Fruit fly (Drosophila melanogaster) whole organism, wandering third instar larva: Measurements from ENCODE around the gene CG6398.

Source experiments
- Abd-B ChIP-seq: fragments of >200 bp; optimal IDR thresholded peaks from 2 replicates; lab custom pipeline; 2017; ENCODE audit warnings: missing biosample characterization, missing genetic modification characterization
- CG32264 ChIP-seq: fragments of 200-800 bp; sonication (Bioruptor generic); optimal IDR thresholded peaks from 2 replicates; lab custom pipeline; 2016; ENCODE audit warnings: missing biosample characterization, missing genetic modification characterization
- CG9705 ChIP-seq: fragments of 200-800 bp; sonication (Bioruptor generic); optimal IDR thresholded peaks from 2 replicates; lab custom pipeline; 2018; ENCODE audit warnings: missing biosample characterization, mild to moderate bottlenecking, missing genetic modification characterization
- CrebA ChIP-seq: fragments of 200-800 bp; sonication (Bioruptor generic); optimal IDR thresholded peaks from 2 replicates; lab custom pipeline; 2016; ENCODE audit warnings: missing biosample characterization, mild to moderate bottlenecking, missing genetic modification characterization, borderline replicate concordance
- Dfd ChIP-seq: fragments of >200 bp; optimal IDR thresholded peaks from 2 replicates; lab custom pipeline; 2017; ENCODE audit warnings: missing biosample characterization, missing genetic modification characterization
- Dif ChIP-seq: fragments of 200-275, 200-300 bp; sonication (Bioruptor generic); optimal IDR thresholded peaks from 2 replicates; lab custom pipeline; 2018; ENCODE audit warnings: missing biosample characterization, missing genetic modification characterization; ENCODE audit not compliant: partially characterized antibody
- GATAd ChIP-seq: sonication (Bioruptor generic); optimal IDR thresholded peaks from 2 replicates; lab custom pipeline; 2016; ENCODE audit warnings: missing biosample characterization, missing genetic modification characterization
- HLH106 ChIP-seq: fragments of 200-800 bp; optimal IDR thresholded peaks from 3 replicates; lab custom pipeline; 2019; ENCODE audit warnings: missing biosample characterization, mild to moderate bottlenecking, missing genetic modification characterization, moderate library complexity
- Hnf4 ChIP-seq: fragments of 200-800 bp; sonication (Bioruptor generic); optimal IDR thresholded peaks from 2 replicates; lab custom pipeline; 2016; ENCODE audit warnings: missing biosample characterization, mild to moderate bottlenecking, missing genetic modification characterization
- Hr78 ChIP-seq: fragments of >200 bp; optimal IDR thresholded peaks from 2 replicates; lab custom pipeline; 2017; ENCODE audit warnings: missing biosample characterization, missing genetic modification characterization
- Hr83 ChIP-seq: fragments of 200-300 bp; sonication (Bioruptor generic); optimal IDR thresholded peaks from 2 replicates; lab custom pipeline; 2016; ENCODE audit warnings: missing biosample characterization, mild to moderate bottlenecking, missing genetic modification characterization, moderate library complexity; ENCODE audit not compliant: poor library complexity, severe bottlenecking
- Jra ChIP-seq: sonication (Bioruptor generic); optimal IDR thresholded peaks from 2 replicates; lab custom pipeline; 2016; ENCODE audit warnings: missing biosample characterization, missing genetic modification characterization
- Mio ChIP-seq: sonication (Bioruptor generic); optimal IDR thresholded peaks from 2 replicates; lab custom pipeline; 2016; ENCODE audit warnings: missing biosample characterization, missing genetic modification characterization
- Myc ChIP-seq: fragments of >200 bp; optimal IDR thresholded peaks from 2 replicates; lab custom pipeline; 2017
- N ChIP-seq: fragments of >200 bp; optimal IDR thresholded peaks from 2 replicates; lab custom pipeline; 2018; ENCODE audit warnings: missing biosample characterization, missing external identifiers, missing genetic modification characterization
- OdsH ChIP-seq: fragments of 200-800 bp; sonication (Bioruptor generic); optimal IDR thresholded peaks from 2 replicates; lab custom pipeline; 2016; ENCODE audit warnings: missing biosample characterization, mild to moderate bottlenecking, missing genetic modification characterization
- Rel ChIP-seq, 2 experiments: fragments of 200-800 bp; sonication (Bioruptor generic) in 1 of 2; optimal IDR thresholded peaks; 2 replicates in 1 of 2; 3 replicates in 1 of 2; lab custom pipeline; 2016 to 2019; ENCODE audit warnings: mild to moderate bottlenecking in 2 of 2, missing biosample characterization in 2 of 2, missing genetic modification characterization in 2 of 2, moderate library complexity in 1 of 2
- Sp1 ChIP-seq: fragments of 200-800 bp; sonication (Bioruptor generic); optimal IDR thresholded peaks from 3 replicates; lab custom pipeline; 2019; ENCODE audit warnings: missing biosample characterization, mild to moderate bottlenecking, missing genetic modification characterization, moderate library complexity
- Vsx2 ChIP-seq: fragments of 200-300, 225-300 bp; sonication (Bioruptor generic); optimal IDR thresholded peaks from 2 replicates; lab custom pipeline; 2018; ENCODE audit warnings: missing biosample characterization, missing genetic modification characterization; ENCODE audit not compliant: partially characterized antibody
- br ChIP-seq: fragments of 200-800 bp; sonication (Bioruptor generic); optimal IDR thresholded peaks from 2 replicates; lab custom pipeline; 2016; ENCODE audit warnings: missing biosample characterization, missing genetic modification characterization
- brk ChIP-seq: fragments of 200-800 bp; sonication (Bioruptor generic); optimal IDR thresholded peaks from 2 replicates; lab custom pipeline; 2016; ENCODE audit warnings: missing biosample characterization, mild to moderate bottlenecking, missing genetic modification characterization
- dl ChIP-seq, 2 experiments: fragments of 175-275, 200-275 bp in 1 of 2; fragments of 200-275 bp in 1 of 2; sonication (Bioruptor generic); optimal IDR thresholded peaks; lab custom pipeline; 2018; ENCODE audit warnings: mild to moderate bottlenecking in 2 of 2, missing biosample characterization in 2 of 2, missing genetic modification characterization in 2 of 2, moderate library complexity in 2 of 2; ENCODE audit not compliant: partially characterized antibody in 2 of 2, insufficient read depth in 1 of 2
- dmrt93B ChIP-seq: fragments of 200-800 bp; sonication (Bioruptor generic); optimal IDR thresholded peaks from 2 replicates; lab custom pipeline; 2018; ENCODE audit warnings: missing biosample characterization, mild to moderate bottlenecking, missing genetic modification characterization
- dsf ChIP-seq: sonication (Bioruptor generic); optimal IDR thresholded peaks from 2 replicates; lab custom pipeline; 2016; ENCODE audit warnings: missing biosample characterization, missing genetic modification characterization, borderline replicate concordance
- ey ChIP-seq: fragments of 200-800 bp; sonication (Bioruptor generic); optimal IDR thresholded peaks from 2 replicates; lab custom pipeline; 2016; ENCODE audit warnings: missing biosample characterization, missing genetic modification characterization
- foxo ChIP-seq, 2 experiments: fragments of 200-800 bp; sonication (Bioruptor generic); optimal IDR thresholded peaks; 2 replicates in 1 of 2; 3 replicates in 1 of 2; lab custom pipeline; 2016 to 2017; ENCODE audit warnings: missing biosample characterization in 2 of 2, missing genetic modification characterization in 2 of 2
- fru ChIP-seq: fragments of 200-800 bp; sonication (Bioruptor generic); optimal IDR thresholded peaks from 3 replicates; lab custom pipeline; 2016; ENCODE audit warnings: missing biosample characterization, mild to moderate bottlenecking, missing genetic modification characterization
- h ChIP-seq: fragments of 200-800 bp; sonication (Bioruptor generic); optimal IDR thresholded peaks from 3 replicates; lab custom pipeline; 2016; ENCODE audit warnings: missing biosample characterization, mild to moderate bottlenecking, missing genetic modification characterization
- jim ChIP-seq: fragments of 175-275, 200-325 bp; sonication (Bioruptor generic); optimal IDR thresholded peaks from 2 replicates; lab custom pipeline; 2016; ENCODE audit warnings: missing biosample characterization, mild to moderate bottlenecking, missing genetic modification characterization
- lola ChIP-seq: fragments of >200 bp; optimal IDR thresholded peaks from 2 replicates; lab custom pipeline; 2017; ENCODE audit warnings: missing biosample characterization, missing genetic modification characterization
- pan ChIP-seq: fragments of >200 bp; optimal IDR thresholded peaks from 2 replicates; lab custom pipeline; 2017
- psq ChIP-seq: fragments of 200-800 bp; sonication (Bioruptor generic); optimal IDR thresholded peaks from 3 replicates; lab custom pipeline; 2017; ENCODE audit warnings: missing biosample characterization, mild to moderate bottlenecking, missing genetic modification characterization, moderate library complexity
- rgr ChIP-seq: fragments of 200-800 bp; sonication (Bioruptor generic); optimal IDR thresholded peaks from 3 replicates; lab custom pipeline; 2016; ENCODE audit warnings: missing biosample characterization, mild to moderate bottlenecking, missing genetic modification characterization
- sage ChIP-seq: fragments of 200-800 bp; sonication (Bioruptor generic); optimal IDR thresholded peaks from 2 replicates; lab custom pipeline; 2016; ENCODE audit warnings: missing biosample characterization, mild to moderate bottlenecking, missing genetic modification characterization
- sv ChIP-seq: fragments of 200-800 bp; sonication (Bioruptor generic); optimal IDR thresholded peaks from 3 replicates; lab custom pipeline; 2016; ENCODE audit warnings: missing biosample characterization, missing genetic modification characterization
- tai ChIP-seq: sonication (Bioruptor generic); optimal IDR thresholded peaks from 2 replicates; lab custom pipeline; 2016; ENCODE audit warnings: missing biosample characterization, missing genetic modification characterization
- usp ChIP-seq: fragments of >200 bp; optimal IDR thresholded peaks from 2 replicates; lab custom pipeline; 2017; ENCODE audit warnings: missing biosample characterization, missing genetic modification characterization
- woc ChIP-seq: sonication (Bioruptor generic); optimal IDR thresholded peaks from 2 replicates; lab custom pipeline; 2016; ENCODE audit warnings: missing biosample characterization, mild to moderate bottlenecking, missing genetic modification characterization

The CG6398 gene

DNA sequence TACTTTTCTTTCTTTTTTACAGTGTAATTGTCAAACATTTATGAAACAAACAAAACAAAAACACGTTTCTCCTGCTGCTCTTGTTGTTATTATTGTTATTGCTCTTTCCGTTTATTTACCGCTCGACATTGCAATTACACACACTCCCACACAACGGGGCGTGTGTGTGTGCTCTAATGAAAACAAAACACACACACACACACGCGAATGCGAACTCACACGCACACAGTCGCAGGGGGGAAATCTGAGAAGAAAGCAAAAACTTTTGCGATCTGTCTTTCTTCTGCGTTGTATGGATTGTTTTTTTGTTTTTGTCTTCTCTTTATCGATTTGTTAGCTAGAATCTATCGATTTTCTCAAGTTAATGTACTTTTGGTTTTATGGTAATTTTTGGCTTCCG, 47.3 kb downstream of the CG6398 start:
- TF ChIP-seq Myc (lab: Kevin White, UChicago) (no peak), N (no peak), Rel (GFP tag; optimal IDR thresholded peaks at IDR 0.05; lab: Kevin White, UChicago) (no peak), Rel (tag; optimal IDR thresholded peaks at IDR 0.05; lab: Kevin White, UChicago) (peak; percentile 56)
- TF ChIP-seq, all 38 proteins: peak for 1

DNA sequence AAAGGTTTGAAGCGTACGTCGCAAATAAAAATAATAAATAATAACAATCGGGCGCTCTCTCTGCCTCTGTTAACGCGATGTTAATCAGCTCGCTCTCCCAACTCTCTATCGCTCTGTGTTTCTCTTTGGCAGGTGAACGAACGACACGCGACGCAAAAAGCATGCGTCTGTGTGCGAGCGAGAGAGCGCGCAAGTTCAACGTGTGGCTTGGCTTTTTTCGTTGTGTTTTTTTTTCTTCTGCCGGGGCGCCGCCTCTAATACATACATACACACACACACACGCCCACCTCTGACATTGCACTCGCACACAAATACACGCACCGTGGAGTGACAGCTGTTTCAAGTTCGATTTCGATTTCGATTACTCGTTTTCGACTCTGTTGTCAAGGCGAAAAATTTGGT, 48.0 kb downstream of the CG6398 start:
- TF ChIP-seq Rel (GFP tag; optimal IDR thresholded peaks at IDR 0.05; lab: Kevin White, UChicago): peak; percentile 26
- peak; percentile 43 for TF ChIP-seq Rel (tag; optimal IDR thresholded peaks at IDR 0.05; lab: Kevin White, UChicago)
- no peak for TF ChIP-seq usp (GFP tag; lab: Kevin White, UChicago)
- no peak for TF ChIP-seq N
- peak; percentile 92 for TF ChIP-seq Dif
- TF ChIP-seq Myc (lab: Kevin White, UChicago): no peak
- TF ChIP-seq dl (GFP tag; optimal IDR thresholded peaks at IDR 0.05; lab: Kevin White, UChicago; ENCODE audit: insufficient read depth in 1 of 2, partially characterized antibody in 2 of 2): peak; percentile 31 to 68
- no peak for TF ChIP-seq fru
- peak; percentile 40 for TF ChIP-seq Vsx2 (GFP tag; lab: Kevin White, UChicago)
- peak; percentile 94 for TF ChIP-seq jim (GFP tag; lab: Kevin White, UChicago)
- TF ChIP-seq CG9705 (GFP tag; lab: Kevin White, UChicago): no peak
- TF ChIP-seq Hr83 (GFP tag; lab: Kevin White, UChicago): peak; percentile 68
- TF ChIP-seq OdsH (GFP tag; lab: Kevin White, UChicago): no peak
- peak; percentile 67 for TF ChIP-seq sage (GFP tag; lab: Kevin White, UChicago)
- TF ChIP-seq h: peak; percentile 72
- TF ChIP-seq Sp1 (GFP tag; lab: Kevin White, UChicago): peak; percentile 11
- peak; percentile 6 for TF ChIP-seq brk
- TF ChIP-seq sv: no peak
- no peak for TF ChIP-seq Jra (GFP tag; lab: Kevin White, UChicago)
- no peak for TF ChIP-seq Mio (GFP tag; lab: Kevin White, UChicago)
- TF ChIP-seq CrebA: peak; percentile 79
- no peak for TF ChIP-seq lola (GFP tag; lab: Kevin White, UChicago)

DNA sequence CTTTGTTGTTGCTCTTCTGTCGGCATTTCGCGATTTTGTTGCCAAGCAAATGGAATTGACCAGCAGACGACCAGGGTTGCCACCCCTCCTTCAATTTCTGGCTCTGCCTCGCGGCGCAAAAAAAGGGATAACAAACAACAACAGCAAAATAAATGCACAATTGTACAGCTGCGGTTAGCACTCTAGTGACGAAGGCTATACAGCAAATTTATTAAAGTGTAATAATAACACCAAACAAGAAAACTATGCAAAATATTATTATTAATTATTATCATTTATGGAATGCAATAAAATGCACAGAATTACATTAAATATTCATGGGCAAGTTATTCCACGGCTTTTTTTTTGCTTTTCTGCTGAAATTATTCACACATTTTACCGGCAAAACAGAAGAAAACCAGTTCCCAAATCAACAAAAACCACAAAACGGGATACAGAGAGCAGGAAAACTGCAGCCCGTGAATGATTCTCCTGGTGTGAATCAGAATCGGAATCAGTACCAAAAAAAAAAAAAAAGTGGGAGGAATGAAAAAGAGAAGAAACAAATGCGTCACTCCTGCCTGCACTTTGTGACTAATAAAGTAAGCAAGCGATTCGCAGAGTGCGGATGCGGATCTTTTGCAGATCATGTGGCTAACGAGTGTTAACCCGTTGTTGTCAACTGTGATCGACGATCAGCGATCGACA, 48.7 kb downstream of the CG6398 start:
- TF ChIP-seq Hnf4 (GFP tag; lab: Kevin White, UChicago): peak; percentile 42
- TF ChIP-seq Dif: no peak
- no peak for TF ChIP-seq lola (GFP tag; lab: Kevin White, UChicago)
- peak; percentile 33 for TF ChIP-seq br
- peak; percentile 7 for TF ChIP-seq CrebA
- no peak for TF ChIP-seq Dfd (GFP tag; lab: Kevin White, UChicago)
- no peak for TF ChIP-seq Mio (GFP tag; lab: Kevin White, UChicago)
- peak; percentile 44 for TF ChIP-seq h
- peak; percentile 40 for TF ChIP-seq Jra (GFP tag; lab: Kevin White, UChicago)
- peak; percentile 45 for TF ChIP-seq fru
- TF ChIP-seq dsf (GFP tag; lab: Kevin White, UChicago): no peak
- TF ChIP-seq ey: peak; percentile 34
- TF ChIP-seq tai (GFP tag; lab: Kevin White, UChicago): no peak
- no peak for TF ChIP-seq Vsx2 (GFP tag; lab: Kevin White, UChicago)
- TF ChIP-seq dmrt93B: peak; percentile 49
- no peak for TF ChIP-seq Myc (lab: Kevin White, UChicago)
- no peak for TF ChIP-seq Hr78 (GFP tag; lab: Kevin White, UChicago)
- peak; percentile 71 for TF ChIP-seq Sp1 (GFP tag; lab: Kevin White, UChicago)
- TF ChIP-seq GATAd (GFP tag; lab: Kevin White, UChicago): no peak
- no peak for TF ChIP-seq Abd-B
- TF ChIP-seq usp (GFP tag; lab: Kevin White, UChicago): no peak
- peak; percentile 41 for TF ChIP-seq Rel (GFP tag; optimal IDR thresholded peaks at IDR 0.05; lab: Kevin White, UChicago)
- TF ChIP-seq Rel (tag; optimal IDR thresholded peaks at IDR 0.05; lab: Kevin White, UChicago): no peak
- no peak for TF ChIP-seq CG32264 (GFP tag; lab: Kevin White, UChicago)
- no peak for TF ChIP-seq pan (lab: Kevin White, UChicago)
- peak; percentile 41 for TF ChIP-seq sage (GFP tag; lab: Kevin White, UChicago)
- peak in 1 of 2 experiments; percentile 62 for TF ChIP-seq foxo (GFP tag; optimal IDR thresholded peaks at IDR 0.05; lab: Kevin White, UChicago)
- peak; percentile 62 for TF ChIP-seq HLH106 (tag; lab: Kevin White, UChicago)
- TF ChIP-seq Hr83 (GFP tag; lab: Kevin White, UChicago): no peak
- no peak for TF ChIP-seq sv
- TF ChIP-seq N: no peak
- no peak for TF ChIP-seq dl (GFP tag; optimal IDR thresholded peaks at IDR 0.05; lab: Kevin White, UChicago; ENCODE audit: insufficient read depth in 1 of 2, partially characterized antibody in 2 of 2)
- no peak for TF ChIP-seq brk
- peak; percentile 37 for TF ChIP-seq CG9705 (GFP tag; lab: Kevin White, UChicago)
- TF ChIP-seq rgr (GFP tag; lab: Kevin White, UChicago): peak; percentile 54
- peak; percentile 21 for TF ChIP-seq OdsH (GFP tag; lab: Kevin White, UChicago)
- TF ChIP-seq jim (GFP tag; lab: Kevin White, UChicago): no peak
- TF ChIP-seq psq (GFP tag; lab: Kevin White, UChicago): peak; percentile 53
- TF ChIP-seq woc (GFP tag; lab: Kevin White, UChicago): peak; percentile 38
